Fruit fly (Drosophila melanogaster) whole organism, embryonic: Measurements from ENCODE around the gene CG6788.

ENCODE experiments used
- CG10979 ChIP-seq: fragments of 200-800 bp; sonication (Bioruptor generic); optimal IDR thresholded peaks from 2 replicates; lab custom pipeline; 2018; ENCODE audit warnings: missing biosample characterization, mild to moderate bottlenecking, missing genetic modification characterization, moderate library complexity
- CG12236 ChIP-seq: fragments of 200-800 bp; sonication (Bioruptor generic); optimal IDR thresholded peaks from 2 replicates; lab custom pipeline; 2016; ENCODE audit warnings: missing biosample characterization, missing genetic modification characterization
- CG15696 ChIP-seq: fragments of 200-800 bp; sonication (Bioruptor generic); optimal IDR thresholded peaks from 2 replicates; lab custom pipeline; 2019; ENCODE audit warnings: missing biosample characterization, mild to moderate bottlenecking, missing genetic modification characterization, moderate library complexity
- CG18764 ChIP-seq: fragments of 200-800 bp; sonication (Bioruptor generic); optimal IDR thresholded peaks from 3 replicates; lab custom pipeline; 2016; ENCODE audit warnings: missing biosample characterization, missing genetic modification characterization
- CG31441 ChIP-seq: fragments of 200-800 bp; sonication (Bioruptor generic); IDR thresholded peaks from 2 replicates; pipeline ENCODE4 v1.3.6; 2022; ENCODE audit warnings: missing biosample characterization, missing genetic modification characterization
- CG4820 ChIP-seq: fragments of 200-800 bp; sonication (Bioruptor generic); optimal IDR thresholded peaks from 3 replicates; lab custom pipeline; 2016; ENCODE audit warnings: missing biosample characterization, missing genetic modification characterization
- CG7271 ChIP-seq: fragments of 200-800 bp; sonication (Bioruptor generic); optimal IDR thresholded peaks from 2 replicates; lab custom pipeline; 2018; ENCODE audit warnings: missing biosample characterization, mild to moderate bottlenecking, missing genetic modification characterization, moderate library complexity
- CG8290 ChIP-seq, 3 experiments: fragments of 200-800 bp; sonication (Bioruptor generic); optimal IDR thresholded peaks; 2 replicates each; lab custom pipeline; 2016 to 2019; ENCODE audit warnings: missing biosample characterization in 3 of 3, missing genetic modification characterization in 3 of 3, mild to moderate bottlenecking in 2 of 3, moderate library complexity in 1 of 3
- PHDP ChIP-seq: fragments of 200-800 bp; sonication (Bioruptor generic); optimal IDR thresholded peaks from 3 replicates; lab custom pipeline; 2018; ENCODE audit warnings: missing biosample characterization, mild to moderate bottlenecking, missing genetic modification characterization, moderate library complexity
- esg ChIP-seq: fragments of 200-800 bp; sonication (Bioruptor generic); conservative IDR thresholded peaks from 2 replicates; pipeline ENCODE4 v1.3.6; 2022; ENCODE audit warnings: missing biosample characterization, missing genetic modification characterization
- sisA ChIP-seq: fragments of 200-800 bp; sonication (Bioruptor generic); IDR thresholded peaks from 2 replicates; pipeline ENCODE4 v1.3.6; 2022; ENCODE audit warnings: missing biosample characterization, missing genetic modification characterization
- slou ChIP-seq: fragments of 200-800 bp; sonication (Bioruptor generic); optimal IDR thresholded peaks from 3 replicates; lab custom pipeline; 2016; ENCODE audit warnings: missing biosample characterization, missing genetic modification characterization

dm6 chrX:17907184-17908006, 19.4 kb downstream of the CG6788 start, which contains the start of the genes CG7772 and Vps4:
- no peak for TF ChIP-seq esg (GFP tag; lab: Robert Waterston, UW)
- TF ChIP-seq slou (GFP tag; lab: Kevin White, UChicago) = no peak
- no peak for TF ChIP-seq CG15696 (tag; lab: Kevin White, UChicago)
- TF ChIP-seq CG18764 (GFP tag; lab: Kevin White, UChicago) = no peak
- TF ChIP-seq CG31441 (GFP tag; lab: Robert Waterston, UW) = 0 out of 2 replicates have a peak, but pooled peaks have one; percentile 10
- no peak for TF ChIP-seq CG7271
- no peak for TF ChIP-seq sisA
- TF ChIP-seq PHDP = no peak
- TF ChIP-seq CG10979 (tag; lab: Kevin White, UChicago) = no peak
- no peak for TF ChIP-seq CG4820 (GFP tag; lab: Kevin White, UChicago)
- no peak for TF ChIP-seq CG8290 (GFP tag; optimal IDR thresholded peaks at IDR 0.05; lab: Kevin White, UChicago)
- TF ChIP-seq CG8290 (tag; optimal IDR thresholded peaks at IDR 0.05; lab: Kevin White, UChicago) = no peak
- TF ChIP-seq CG12236 (GFP tag; lab: Kevin White, UChicago) = no peak
